Fruit fly (Drosophila melanogaster) whole organism, embryonic: ENCODE results near the gene bmm.

ENCODE experiments used
- ATbp ChIP-seq: fragments of 200-800 bp; sonication (Bioruptor generic); optimal IDR thresholded peaks from 2 replicates; lab custom pipeline; 2017; ENCODE audit warnings: missing biosample characterization, mild to moderate bottlenecking, missing genetic modification characterization, missing genetic modification reagents
- Bgb ChIP-seq: fragments of 200-800 bp; sonication (Bioruptor generic); IDR thresholded peaks from 2 replicates; pipeline ENCODE4 v1.3.6; 2022; ENCODE audit warnings: missing biosample characterization, missing genetic modification characterization; ENCODE audit not compliant: partially characterized antibody
- CG10565 ChIP-seq: fragments of 200-800 bp; sonication (Bioruptor generic); optimal IDR thresholded peaks from 3 replicates; lab custom pipeline; 2016; ENCODE audit warnings: missing biosample characterization, mild to moderate bottlenecking, missing genetic modification characterization
- CG11085 ChIP-seq: fragments of 200-800 bp; sonication (Bioruptor generic); IDR thresholded peaks from 2 replicates; pipeline ENCODE4 v1.3.6; 2022; ENCODE audit warnings: missing biosample characterization, missing genetic modification characterization
- CG12236 ChIP-seq: fragments of 200-800 bp; sonication (Bioruptor generic); optimal IDR thresholded peaks from 2 replicates; lab custom pipeline; 2016; ENCODE audit warnings: missing biosample characterization, missing genetic modification characterization
- CG13624 ChIP-seq: fragments of 200-800 bp; sonication (Bioruptor generic); optimal IDR thresholded peaks from 2 replicates; lab custom pipeline; 2016; ENCODE audit warnings: missing biosample characterization, missing genetic modification characterization
- CG14710 ChIP-seq: fragments of 200-800 bp; sonication (Bioruptor generic); optimal IDR thresholded peaks from 3 replicates; lab custom pipeline; 2019; ENCODE audit warnings: missing biosample characterization, mild to moderate bottlenecking, missing genetic modification characterization, moderate library complexity
- CG15514 ChIP-seq: fragments of 200-800 bp; sonication (Bioruptor generic); optimal IDR thresholded peaks from 3 replicates; lab custom pipeline; 2017; ENCODE audit warnings: missing biosample characterization, missing genetic modification characterization, mild to moderate bottlenecking, moderate library complexity, missing genetic modification reagents
- CG1603 ChIP-seq: fragments of 200-800 bp; sonication (Bioruptor generic); optimal IDR thresholded peaks from 2 replicates; lab custom pipeline; 2019; ENCODE audit warnings: missing biosample characterization, mild to moderate bottlenecking, missing genetic modification characterization, moderate library complexity
- CG17186 ChIP-seq: fragments of 200-800 bp; sonication (Bioruptor generic); optimal IDR thresholded peaks from 3 replicates; lab custom pipeline; 2017; ENCODE audit warnings: missing biosample characterization, missing genetic modification reagents, missing genetic modification characterization
- CG18262 ChIP-seq: fragments of 200-800 bp; optimal IDR thresholded peaks from 3 replicates; lab custom pipeline; 2019; ENCODE audit warnings: missing biosample characterization, mild to moderate bottlenecking, missing genetic modification characterization, moderate library complexity
- CG18764 ChIP-seq: fragments of 200-800 bp; sonication (Bioruptor generic); optimal IDR thresholded peaks from 3 replicates; lab custom pipeline; 2016; ENCODE audit warnings: missing biosample characterization, missing genetic modification characterization
- CG30020 ChIP-seq: fragments of 200-800 bp; optimal IDR thresholded peaks from 2 replicates; lab custom pipeline; 2019; ENCODE audit warnings: missing biosample characterization, mild to moderate bottlenecking, missing genetic modification characterization, moderate library complexity
- CG4360 ChIP-seq: fragments of 200-800 bp; sonication (Bioruptor generic); IDR thresholded peaks from 2 replicates; pipeline ENCODE4 v1.3.6; 2022; ENCODE audit warnings: missing biosample characterization, missing genetic modification characterization
- CG6654 ChIP-seq: fragments of 200-800 bp; sonication (Bioruptor generic); optimal IDR thresholded peaks from 2 replicates; lab custom pipeline; 2017; ENCODE audit warnings: missing biosample characterization, mild to moderate bottlenecking, missing genetic modification characterization
- CG8281 ChIP-seq: fragments of 200-800 bp; sonication (Bioruptor generic); optimal IDR thresholded peaks from 2 replicates; lab custom pipeline; 2018; ENCODE audit warnings: missing biosample characterization, mild to moderate bottlenecking, missing genetic modification characterization, moderate library complexity
- CG9876 ChIP-seq: fragments of 200-800 bp; sonication (Bioruptor generic); optimal IDR thresholded peaks from 2 replicates; lab custom pipeline; 2016; ENCODE audit warnings: missing biosample characterization, missing genetic modification characterization
- D19A ChIP-seq: fragments of 200-800 bp; optimal IDR thresholded peaks from 3 replicates; lab custom pipeline; 2019; ENCODE audit warnings: missing biosample characterization, mild to moderate bottlenecking, missing genetic modification characterization, moderate library complexity
- Dfd ChIP-seq, 2 experiments: fragments of >200 bp; optimal IDR thresholded peaks; 2 replicates each; lab custom pipeline; 2017; ENCODE audit warnings: missing biosample characterization in 2 of 2, missing genetic modification characterization in 2 of 2
- Doc2 ChIP-seq: fragments of 200-800 bp; sonication (Bioruptor generic); IDR thresholded peaks from 2 replicates; pipeline ENCODE4 v1.3.6; 2022; ENCODE audit warnings: missing biosample characterization, missing genetic modification characterization
- E2f2 ChIP-seq: fragments of 200-800 bp; sonication (Bioruptor generic); IDR thresholded peaks from 2 replicates; pipeline ENCODE4 v1.3.6; 2022; ENCODE audit warnings: missing biosample characterization, missing genetic modification characterization
- Hr39 ChIP-seq: fragments of >200 bp; optimal IDR thresholded peaks from 2 replicates; lab custom pipeline; 2017
- Jarid2 ChIP-seq: fragments of 200-800 bp; sonication (Bioruptor generic); optimal IDR thresholded peaks from 3 replicates; lab custom pipeline; 2017; ENCODE audit warnings: mild to moderate bottlenecking, missing biosample characterization, missing genetic modification reagents, missing genetic modification characterization
- Nf-YA ChIP-seq: fragments of 200-800 bp; sonication (Bioruptor generic); IDR thresholded peaks from 2 replicates; pipeline ENCODE4 v1.3.6; 2022; ENCODE audit warnings: missing biosample characterization, missing genetic modification characterization
- NfI ChIP-seq: fragments of 200-800 bp; sonication (Bioruptor generic); optimal IDR thresholded peaks from 3 replicates; lab custom pipeline; 2018; ENCODE audit warnings: missing biosample characterization, mild to moderate bottlenecking, missing genetic modification characterization, moderate library complexity
- Sox100B ChIP-seq: fragments of 200-800 bp; sonication (Bioruptor generic); optimal IDR thresholded peaks from 3 replicates; lab custom pipeline; 2018; ENCODE audit warnings: missing biosample characterization, mild to moderate bottlenecking, missing genetic modification characterization
- Spps ChIP-seq: fragments of 200-800 bp; sonication (Bioruptor generic); optimal IDR thresholded peaks from 2 replicates; lab custom pipeline; 2018; ENCODE audit warnings: missing biosample characterization, mild to moderate bottlenecking, missing genetic modification characterization
- Xbp1 ChIP-seq: fragments of 200-800 bp; sonication (Bioruptor generic); optimal IDR thresholded peaks from 3 replicates; lab custom pipeline; 2016; ENCODE audit warnings: missing biosample characterization, mild to moderate bottlenecking, missing genetic modification characterization
- Xrp1 ChIP-seq: fragments of 200-800 bp; sonication (Bioruptor generic); IDR thresholded peaks from 2 replicates; pipeline ENCODE4 v1.3.6; 2022; ENCODE audit warnings: missing biosample characterization, missing genetic modification characterization
- bcd ChIP-seq: fragments of 200-800 bp; sonication (Bioruptor generic); optimal IDR thresholded peaks from 2 replicates; lab custom pipeline; 2017; ENCODE audit warnings: missing biosample characterization, mild to moderate bottlenecking, missing genetic modification characterization
- btn ChIP-seq: fragments of 200-800 bp; sonication (Bioruptor generic); optimal IDR thresholded peaks from 2 replicates; lab custom pipeline; 2016; ENCODE audit warnings: missing biosample characterization, missing genetic modification characterization
- caup ChIP-seq: fragments of 200-800 bp; sonication (Bioruptor generic); optimal IDR thresholded peaks from 3 replicates; lab custom pipeline; 2017; ENCODE audit warnings: missing biosample characterization, mild to moderate bottlenecking, missing genetic modification characterization, moderate library complexity; ENCODE audit not compliant: severe bottlenecking
- chinmo ChIP-seq: fragments of 200-800 bp; sonication (Bioruptor generic); IDR thresholded peaks from 4 replicates; pipeline ENCODE4 v1.3.6; 2022; ENCODE audit warnings: missing biosample characterization, missing genetic modification characterization; ENCODE audit not compliant: partially characterized antibody
- disco-r ChIP-seq: fragments of 200-800 bp; sonication (Bioruptor generic); optimal IDR thresholded peaks from 2 replicates; lab custom pipeline; 2016; ENCODE audit warnings: missing biosample characterization, missing genetic modification characterization
- fu2 ChIP-seq: fragments of 200-800 bp; sonication (Bioruptor generic); optimal IDR thresholded peaks from 2 replicates; lab custom pipeline; 2016; ENCODE audit warnings: missing biosample characterization, missing genetic modification characterization
- gem ChIP-seq: fragments of 200-800 bp; sonication (Bioruptor generic); optimal IDR thresholded peaks from 2 replicates; lab custom pipeline; 2019; ENCODE audit warnings: missing biosample characterization, mild to moderate bottlenecking, missing genetic modification characterization, moderate library complexity
- ham ChIP-seq: fragments of 200-800 bp; sonication (Bioruptor generic); IDR thresholded peaks from 2 replicates; pipeline ENCODE4 v1.3.6; 2022; ENCODE audit warnings: missing biosample characterization, missing genetic modification characterization
- hkb ChIP-seq, 2 experiments: fragments of 200-800 bp in 1 of 2; fragments of >200 bp in 1 of 2; sonication (Bioruptor generic) in 1 of 2; IDR thresholded peaks in 1 of 2; optimal IDR thresholded peaks in 1 of 2; 2 replicates each; pipeline versions ENCODE4 v1.3.6 to Lab custom; 2017 to 2022; ENCODE audit warnings: missing biosample characterization in 1 of 2, missing genetic modification characterization in 1 of 2
- nmo ChIP-seq: fragments of 200-800 bp; sonication (Bioruptor generic); optimal IDR thresholded peaks from 2 replicates; lab custom pipeline; 2018; ENCODE audit warnings: missing biosample characterization, mild to moderate bottlenecking, missing genetic modification characterization, moderate library complexity
- salm ChIP-seq: fragments of 200-800 bp; sonication (Bioruptor generic); optimal IDR thresholded peaks from 2 replicates; lab custom pipeline; 2018; ENCODE audit warnings: missing biosample characterization, mild to moderate bottlenecking, missing genetic modification characterization
- sc ChIP-seq, 3 experiments: fragments of >200 bp in 2 of 3; fragments of 200-800 bp in 1 of 3; sonication (Bioruptor generic) in 1 of 3; optimal IDR thresholded peaks; 2 replicates in 2 of 3; 3 replicates in 1 of 3; lab custom pipeline; 2017; ENCODE audit warnings: mild to moderate bottlenecking in 1 of 3, missing biosample characterization in 1 of 3, missing genetic modification characterization in 1 of 3, missing genetic modification reagents in 1 of 3
- sens ChIP-seq: fragments of 200-800 bp; sonication (Bioruptor generic); peaks from one replicate; lab custom pipeline; 2016; ENCODE audit warnings: missing biosample characterization, missing genetic modification characterization
- tap ChIP-seq: fragments of 200-800 bp; optimal IDR thresholded peaks from 3 replicates; lab custom pipeline; 2019; ENCODE audit warnings: missing biosample characterization, mild to moderate bottlenecking, missing genetic modification characterization, moderate library complexity
- tgo ChIP-seq: fragments of 200-800 bp; sonication (Bioruptor generic); IDR thresholded peaks from 3 replicates; pipeline ENCODE4 v1.3.6; 2022; ENCODE audit warnings: missing biosample characterization, missing genetic modification characterization
- trh ChIP-seq: fragments of 200-800 bp; sonication (Bioruptor generic); optimal IDR thresholded peaks from 2 replicates; lab custom pipeline; 2016; ENCODE audit warnings: missing biosample characterization, missing genetic modification characterization
- ttk ChIP-seq: fragments of 200-800 bp; sonication (Bioruptor generic); IDR thresholded peaks from 2 replicates; pipeline ENCODE4 v2.1.2; 2022; ENCODE audit warnings: missing biosample characterization, missing genetic modification characterization
- tup ChIP-seq: fragments of 200-800 bp; sonication (Bioruptor generic); optimal IDR thresholded peaks from 2 replicates; lab custom pipeline; 2016; ENCODE audit warnings: missing biosample characterization, mild to moderate bottlenecking, missing genetic modification characterization, moderate library complexity

bmm gene

dm6 chr3L:14822364-14822763 is 36.2 kb upstream of the bmm start (continued):
- 0 out of 4 replicates have a peak, but pooled peaks have one; percentile 54 for TF ChIP-seq chinmo (GFP tag; lab: Robert Waterston, UW)

- peak; percentile 96 for TF ChIP-seq CG8281 (tag; lab: Kevin White, UChicago)
- no peak for TF ChIP-seq caup
Measured at dm6 chr3L:14821133-14821532, 34.9 kb upstream of the bmm start.

dm6 chr3L:14816666-14817065 is 30.5 kb upstream of the bmm start:
- no peak for TF ChIP-seq CG18262 (tag; lab: Kevin White, UChicago)
- TF ChIP-seq ham (GFP tag; lab: Robert Waterston, UW), result no peak
- no peak for TF ChIP-seq tap
- no peak for TF ChIP-seq Jarid2 (GFP tag; lab: Kevin White, UChicago)
- no peak for TF ChIP-seq trh (GFP tag; lab: Kevin White, UChicago)
- TF ChIP-seq CG30020, result no peak
- TF ChIP-seq tup, result no peak
- peak; percentile 57 for TF ChIP-seq sens
- TF ChIP-seq CG6654 (GFP tag; lab: Kevin White, UChicago), result no peak
- peak; percentile 15 for TF ChIP-seq Sox100B (GFP tag; lab: Kevin White, UChicago)
- TF ChIP-seq CG15514 (GFP tag; lab: Kevin White, UChicago), result no peak
- no peak for TF ChIP-seq ATbp (GFP tag; lab: Kevin White, UChicago)
- TF ChIP-seq CG14710 (tag; lab: Kevin White, UChicago), result no peak
- TF ChIP-seq gem (tag; lab: Kevin White, UChicago), result peak; percentile 49
- no peak for TF ChIP-seq Nf-YA (GFP tag; lab: Robert Waterston, UW)
- peak; percentile 2 for TF ChIP-seq D19A
- no peak for TF ChIP-seq CG13624
- no peak for TF ChIP-seq Hr39 (lab: Kevin White, UChicago)
- no peak for TF ChIP-seq btn (GFP tag; lab: Kevin White, UChicago)
- no peak for TF ChIP-seq CG12236 (GFP tag; lab: Kevin White, UChicago)
- no peak for TF ChIP-seq ttk (GFP tag; lab: Robert Waterston, UW)
- TF ChIP-seq NfI (GFP tag; lab: Kevin White, UChicago), result no peak
- no peak for TF ChIP-seq salm
- no peak for TF ChIP-seq sc (optimal IDR thresholded peaks at IDR 0.05; lab: Kevin White, UChicago)
- no peak for TF ChIP-seq sc (GFP tag; optimal IDR thresholded peaks at IDR 0.05; lab: Kevin White, UChicago)
- no peak for TF ChIP-seq Xbp1
- no peak for TF ChIP-seq tgo (GFP tag; lab: Robert Waterston, UW)
- TF ChIP-seq Spps, result no peak
- TF ChIP-seq CG17186 (GFP tag; lab: Kevin White, UChicago), result no peak
- TF ChIP-seq CG18764, result no peak
- TF ChIP-seq nmo, result peak; percentile 21
- TF ChIP-seq bcd, result no peak
- TF ChIP-seq Doc2 (GFP tag; lab: Robert Waterston, UW), result no peak
- no peak for TF ChIP-seq E2f2
- TF ChIP-seq disco-r, result no peak
- TF ChIP-seq CG4360, result no peak
- no peak for TF ChIP-seq CG10565 (GFP tag; lab: Kevin White, UChicago)
- TF ChIP-seq CG9876 (GFP tag; lab: Kevin White, UChicago), result no peak
- TF ChIP-seq CG1603 (tag; lab: Kevin White, UChicago), result no peak
- no peak for TF ChIP-seq Bgb (GFP tag; lab: Robert Waterston, UW)
- TF ChIP-seq fu2, result no peak
- no peak for TF ChIP-seq Dfd (GFP tag; optimal IDR thresholded peaks at IDR 0.05; lab: Kevin White, UChicago)
- peak; percentile 22; the same call in 1 of the 2 replicates for TF ChIP-seq Xrp1
- TF ChIP-seq hkb (optimal IDR thresholded peaks at IDR 0.05; lab: Kevin White, UChicago), result no peak
- no peak for TF ChIP-seq hkb (GFP tag; IDR thresholded peaks at IDR 0.05; lab: Robert Waterston, UW)
- TF ChIP-seq CG11085 (GFP tag; lab: Robert Waterston, UW), result no peak
